Fruit fly (Drosophila melanogaster) whole organism, embryonic: ENCODE data around the gene CG15570.
A peak's percentile ranks its signal among the peaks of the same experiment; 100 is the strongest.

Experiments
- Aef1 ChIP-seq: fragments of 200-800 bp; sonication (Bioruptor generic); IDR thresholded peaks from 3 replicates; pipeline ENCODE4 v1.3.6; 2022; ENCODE audit warnings: missing biosample characterization, missing genetic modification characterization
- Antp ChIP-seq: fragments of 200-800 bp; sonication (Bioruptor generic); optimal IDR thresholded peaks from 3 replicates; lab custom pipeline; 2016; ENCODE audit warnings: missing biosample characterization, missing genetic modification characterization
- Atf-2 ChIP-seq: fragments of 200-800 bp; sonication (Bioruptor generic); optimal IDR thresholded peaks from 2 replicates; lab custom pipeline; 2016; ENCODE audit warnings: missing biosample characterization, missing genetic modification characterization
- CG13287 ChIP-seq: fragments of 200-800 bp; sonication (Bioruptor generic); IDR thresholded peaks from 2 replicates; pipeline ENCODE4 v1.3.6; 2022; ENCODE audit warnings: missing biosample characterization, missing genetic modification characterization; ENCODE audit not compliant: partially characterized antibody
- CG17361 ChIP-seq: fragments of 200-800 bp; sonication (Bioruptor generic); IDR thresholded peaks from 3 replicates; pipeline ENCODE4 v1.3.6; 2022; ENCODE audit warnings: missing biosample characterization, missing genetic modification characterization
- CG17802 ChIP-seq: fragments of 200-800 bp; sonication (Bioruptor generic); optimal IDR thresholded peaks from 2 replicates; lab custom pipeline; 2018; ENCODE audit warnings: missing biosample characterization, mild to moderate bottlenecking, missing genetic modification characterization, moderate library complexity
- CG18619 ChIP-seq: fragments of 200-800 bp; sonication (Bioruptor generic); optimal IDR thresholded peaks from 3 replicates; lab custom pipeline; 2017; ENCODE audit warnings: missing biosample characterization, mild to moderate bottlenecking, missing genetic modification characterization
- CG2120 ChIP-seq: fragments of 200-800 bp; sonication (Bioruptor generic); optimal IDR thresholded peaks from 3 replicates; lab custom pipeline; 2016; ENCODE audit warnings: missing biosample characterization, missing genetic modification characterization
- CG30020 ChIP-seq: fragments of 200-800 bp; optimal IDR thresholded peaks from 2 replicates; lab custom pipeline; 2019; ENCODE audit warnings: missing biosample characterization, mild to moderate bottlenecking, missing genetic modification characterization, moderate library complexity
- CG30431 ChIP-seq: fragments of 200-800 bp; sonication (Bioruptor generic); optimal IDR thresholded peaks from 2 replicates; lab custom pipeline; 2017; ENCODE audit warnings: missing biosample characterization, missing genetic modification characterization
- CG3163 ChIP-seq: fragments of 200-800 bp; sonication (Bioruptor generic); optimal IDR thresholded peaks from 3 replicates; lab custom pipeline; 2016; ENCODE audit warnings: missing biosample characterization, missing genetic modification characterization
- CG4424 ChIP-seq: fragments of 200-800 bp; sonication (Bioruptor generic); optimal IDR thresholded peaks from 3 replicates; lab custom pipeline; 2016; ENCODE audit warnings: missing biosample characterization, missing genetic modification characterization
- CG4820 ChIP-seq: fragments of 200-800 bp; sonication (Bioruptor generic); optimal IDR thresholded peaks from 3 replicates; lab custom pipeline; 2016; ENCODE audit warnings: missing biosample characterization, missing genetic modification characterization
- CG5245 ChIP-seq: fragments of 200-800 bp; sonication (Bioruptor generic); optimal IDR thresholded peaks from 3 replicates; lab custom pipeline; 2016; ENCODE audit warnings: missing biosample characterization, missing genetic modification characterization
- CG7556 ChIP-seq: fragments of 200-800 bp; sonication (Bioruptor generic); optimal IDR thresholded peaks from 2 replicates; lab custom pipeline; 2017; ENCODE audit warnings: missing biosample characterization, mild to moderate bottlenecking, missing genetic modification characterization
- CG7786 ChIP-seq: fragments of 200-800 bp; sonication (Bioruptor generic); optimal IDR thresholded peaks from 2 replicates; lab custom pipeline; 2016; ENCODE audit warnings: missing biosample characterization, missing genetic modification characterization
- CG7963 ChIP-seq: fragments of 200-800 bp; sonication (Bioruptor generic); IDR thresholded peaks from 3 replicates; pipeline ENCODE4 v1.3.6; 2022; ENCODE audit warnings: missing biosample characterization, missing genetic modification characterization; ENCODE audit not compliant: partially characterized antibody
- CG7987 ChIP-seq: fragments of 200-800 bp; sonication (Bioruptor generic); optimal IDR thresholded peaks from 2 replicates; lab custom pipeline; 2018; ENCODE audit warnings: missing biosample characterization, mild to moderate bottlenecking, missing genetic modification characterization, moderate library complexity
- CG9932 ChIP-seq: fragments of 200-800 bp; sonication (Bioruptor generic); IDR thresholded peaks from 2 replicates; pipeline ENCODE4 v1.3.6; 2022; ENCODE audit warnings: missing biosample characterization, missing genetic modification characterization
- Dip2 ChIP-seq: fragments of 200-800 bp; sonication (Bioruptor generic); IDR thresholded peaks from 2 replicates; pipeline ENCODE4 v1.3.6; 2022; ENCODE audit warnings: missing biosample characterization, missing genetic modification characterization
- Doc3 ChIP-seq: fragments of 200-800 bp; sonication (Bioruptor generic); IDR thresholded peaks from 3 replicates; pipeline ENCODE4 v1.3.6; 2022; ENCODE audit warnings: missing biosample characterization, missing genetic modification characterization; ENCODE audit not compliant: partially characterized antibody
- Elba2 ChIP-seq: fragments of 200-800 bp; sonication (Bioruptor generic); optimal IDR thresholded peaks from 3 replicates; lab custom pipeline; 2016; ENCODE audit warnings: missing biosample characterization, missing genetic modification characterization
- Ets97D ChIP-seq: fragments of 200-800 bp; sonication (Bioruptor generic); optimal IDR thresholded peaks from 3 replicates; lab custom pipeline; 2016; ENCODE audit warnings: missing biosample characterization, missing genetic modification characterization
- Hr3 ChIP-seq: fragments of 200-800 bp; sonication (Bioruptor generic); optimal IDR thresholded peaks from 3 replicates; lab custom pipeline; 2016; ENCODE audit warnings: missing biosample characterization, missing genetic modification characterization
- Jarid2 ChIP-seq: fragments of 200-800 bp; sonication (Bioruptor generic); optimal IDR thresholded peaks from 3 replicates; lab custom pipeline; 2017; ENCODE audit warnings: mild to moderate bottlenecking, missing biosample characterization, missing genetic modification reagents, missing genetic modification characterization
- Med ChIP-seq: fragments of 200-800 bp; sonication (Bioruptor generic); peaks from one replicate; lab custom pipeline; 2016; ENCODE audit warnings: missing biosample characterization, missing genetic modification characterization, mild to moderate bottlenecking, inconsistent platforms, moderate library complexity
- Mes4 ChIP-seq: fragments of 200-800 bp; sonication (Bioruptor generic); optimal IDR thresholded peaks from 2 replicates; lab custom pipeline; 2016; ENCODE audit warnings: missing biosample characterization, missing genetic modification characterization
- Opbp ChIP-seq: fragments of 200-800 bp; sonication (Bioruptor generic); IDR thresholded peaks from 3 replicates; pipeline ENCODE4 v1.3.6; 2022; ENCODE audit warnings: missing biosample characterization, missing genetic modification characterization; ENCODE audit not compliant: partially characterized antibody
- Poxn ChIP-seq: fragments of 200-800 bp; sonication (Bioruptor generic); IDR thresholded peaks from 2 replicates; pipeline ENCODE4 v1.3.6; 2022; ENCODE audit warnings: missing biosample characterization, missing genetic modification characterization
- Ssrp ChIP-seq: fragments of 200-800 bp; sonication (Bioruptor generic); optimal IDR thresholded peaks from 2 replicates; lab custom pipeline; 2018; ENCODE audit warnings: missing biosample characterization, mild to moderate bottlenecking, missing genetic modification characterization, moderate library complexity
- Stat92E ChIP-seq, 3 experiments: fragments of >200 bp in 2 of 3; fragments of 200-800 bp in 1 of 3; sonication (Bioruptor generic) in 1 of 3; optimal IDR thresholded peaks; 2 replicates each; lab custom pipeline; 2017 to 2019; ENCODE audit warnings: missing biosample characterization in 3 of 3, missing genetic modification characterization in 3 of 3, mild to moderate bottlenecking in 1 of 3, moderate library complexity in 1 of 3
- Tbp ChIP-seq: fragments of >200 bp; optimal IDR thresholded peaks from 2 replicates; lab custom pipeline; 2018; ENCODE audit warnings: missing biosample characterization, missing genetic modification characterization
- bigmax ChIP-seq: fragments of 200-800 bp; sonication (Bioruptor generic); optimal IDR thresholded peaks from 2 replicates; lab custom pipeline; 2018; ENCODE audit warnings: missing biosample characterization, mild to moderate bottlenecking, missing genetic modification characterization
- crp ChIP-seq, 2 experiments: fragments of 200-800 bp; sonication (Bioruptor generic); optimal IDR thresholded peaks; 2 replicates in 1 of 2; 3 replicates in 1 of 2; lab custom pipeline; 2017; ENCODE audit warnings: missing biosample characterization in 2 of 2, missing genetic modification characterization in 2 of 2, mild to moderate bottlenecking in 1 of 2, moderate library complexity in 1 of 2
- cwo ChIP-seq: fragments of 200-800 bp; sonication (Bioruptor generic); optimal IDR thresholded peaks from 3 replicates; lab custom pipeline; 2017; ENCODE audit warnings: missing biosample characterization, missing genetic modification characterization, mild to moderate bottlenecking, moderate library complexity, missing genetic modification reagents
- dmrt11E ChIP-seq: fragments of 200-800 bp; sonication (Bioruptor generic); optimal IDR thresholded peaks from 3 replicates; lab custom pipeline; 2018; ENCODE audit warnings: missing biosample characterization, mild to moderate bottlenecking, missing genetic modification characterization, moderate library complexity
- emc ChIP-seq: fragments of 200-800 bp; sonication (Bioruptor generic); optimal IDR thresholded peaks from 2 replicates; lab custom pipeline; 2016; ENCODE audit warnings: missing biosample characterization, missing genetic modification characterization
- ftz-f1 ChIP-seq: fragments of 200-800 bp; sonication (Bioruptor generic); optimal IDR thresholded peaks from 2 replicates; lab custom pipeline; 2016; ENCODE audit warnings: missing biosample characterization, missing genetic modification characterization
- gem ChIP-seq: fragments of 200-800 bp; sonication (Bioruptor generic); optimal IDR thresholded peaks from 2 replicates; lab custom pipeline; 2019; ENCODE audit warnings: missing biosample characterization, mild to moderate bottlenecking, missing genetic modification characterization, moderate library complexity
- grn ChIP-seq: fragments of 200-800 bp; sonication (Bioruptor generic); optimal IDR thresholded peaks from 3 replicates; lab custom pipeline; 2017; ENCODE audit warnings: missing biosample characterization, missing genetic modification characterization
- ham ChIP-seq: fragments of 200-800 bp; sonication (Bioruptor generic); IDR thresholded peaks from 2 replicates; pipeline ENCODE4 v1.3.6; 2022; ENCODE audit warnings: missing biosample characterization, missing genetic modification characterization
- ind ChIP-seq: fragments of 200-800 bp; sonication (Bioruptor generic); optimal IDR thresholded peaks from 3 replicates; lab custom pipeline; 2016; ENCODE audit warnings: missing biosample characterization, missing genetic modification characterization
- insv ChIP-seq, 2 experiments: fragments of 200-800 bp; sonication (Bioruptor generic); optimal IDR thresholded peaks; 3 replicates each; lab custom pipeline; 2016 to 2018; ENCODE audit warnings: missing biosample characterization in 2 of 2, missing genetic modification characterization in 2 of 2
- inv ChIP-seq: fragments of 200-800 bp; sonication (Bioruptor generic); IDR thresholded peaks from 2 replicates; pipeline ENCODE4 v1.3.6; 2022; ENCODE audit warnings: missing biosample characterization, missing genetic modification characterization; ENCODE audit not compliant: partially characterized antibody
- nom ChIP-seq: fragments of 200-800 bp; sonication (Bioruptor generic); optimal IDR thresholded peaks from 2 replicates; lab custom pipeline; 2017; ENCODE audit warnings: missing biosample characterization, missing genetic modification characterization, mild to moderate bottlenecking, moderate library complexity, missing genetic modification reagents
- sens-2 ChIP-seq: fragments of 200-800 bp; sonication (Bioruptor generic); IDR thresholded peaks from 2 replicates; pipeline ENCODE4 v1.3.6; 2022; ENCODE audit warnings: missing biosample characterization, missing genetic modification characterization
- sim ChIP-seq: fragments of 200-800 bp; sonication (Bioruptor generic); IDR thresholded peaks from 2 replicates; pipeline ENCODE4 v1.3.6; 2022; ENCODE audit warnings: missing biosample characterization, missing genetic modification characterization
- sqz ChIP-seq: fragments of 200-800 bp; sonication (Bioruptor generic); optimal IDR thresholded peaks from 3 replicates; lab custom pipeline; 2018; ENCODE audit warnings: missing biosample characterization, mild to moderate bottlenecking, missing genetic modification characterization
- stwl ChIP-seq: fragments of 200-800 bp; sonication (Bioruptor generic); optimal IDR thresholded peaks from 3 replicates; lab custom pipeline; 2018; ENCODE audit warnings: missing biosample characterization, mild to moderate bottlenecking, missing genetic modification characterization, moderate library complexity
- unc-4 ChIP-seq: fragments of 200-800 bp; sonication (Bioruptor generic); IDR thresholded peaks from 2 replicates; pipeline ENCODE4 v1.3.6; 2022; ENCODE audit warnings: missing biosample characterization, missing genetic modification characterization; ENCODE audit not compliant: partially characterized antibody

The CG15570 gene

dm6 chrX:4202235-4202794 lies 15.7 kb upstream of the CG15570 start (continued):
- TF ChIP-seq CG7556 (peak; percentile 43), nom (GFP tag; lab: Kevin White, UChicago) (no peak), Med (peak; percentile 88), CG5245 (no peak), CG17802 (tag; lab: Kevin White, UChicago) (no peak), CG7963 (GFP tag; lab: Robert Waterston, UW) (no peak), Doc3 (GFP tag; lab: Robert Waterston, UW) (no peak), Dip2 (no peak), insv (GFP tag; optimal IDR thresholded peaks at IDR 0.05; lab: Kevin White, UChicago) (no peak), CG4424 (GFP tag; lab: Kevin White, UChicago) (no peak), cwo (GFP tag; lab: Kevin White, UChicago) (peak; percentile 38), Atf-2 (GFP tag; lab: Kevin White, UChicago) (no peak), CG7987 (GFP tag; lab: Kevin White, UChicago) (peak; percentile 78), Tbp (GFP tag; lab: Kevin White, UChicago) (no peak), CG30431 (GFP tag; lab: Kevin White, UChicago) (no peak), CG2120 (GFP tag; lab: Kevin White, UChicago) (no peak), gem (tag; lab: Kevin White, UChicago) (peak; percentile 49), CG13287 (no peak), grn (GFP tag; lab: Kevin White, UChicago) (peak; percentile 72), Ets97D (GFP tag; lab: Kevin White, UChicago) (no peak), Jarid2 (GFP tag; lab: Kevin White, UChicago) (peak; percentile 8), CG17361 (0 out of 3 replicates have a peak, but pooled peaks have one; percentile 27), Aef1 (GFP tag; lab: Robert Waterston, UW) (no peak), Mes4 (GFP tag; lab: Kevin White, UChicago) (no peak), unc-4 (GFP tag; lab: Robert Waterston, UW) (no peak), emc (GFP tag; lab: Kevin White, UChicago) (no peak), ftz-f1 (GFP tag; lab: Kevin White, UChicago) (no peak), CG3163 (no peak), Elba2 (no peak), CG9932 (GFP tag; lab: Robert Waterston, UW) (no peak), sens-2 (GFP tag; lab: Robert Waterston, UW) (no peak), ind (GFP tag; lab: Kevin White, UChicago) (no peak), Ssrp (tag; lab: Kevin White, UChicago) (no peak), sqz (GFP tag; lab: Kevin White, UChicago) (peak; percentile 59), bigmax (no peak), ham (GFP tag; lab: Robert Waterston, UW) (no peak), sim (GFP tag; lab: Robert Waterston, UW) (no peak), CG7786 (GFP tag; lab: Kevin White, UChicago) (no peak), CG18619 (peak; percentile 52), Poxn (GFP tag; lab: Robert Waterston, UW) (no peak), dmrt11E (tag; lab: Kevin White, UChicago) (peak; percentile 45), Stat92E (GFP tag; optimal IDR thresholded peaks at IDR 0.05; lab: Kevin White, UChicago) (no peak), Antp (GFP tag; lab: Kevin White, UChicago) (no peak), CG30020 (tag; lab: Kevin White, UChicago) (no peak), Opbp (GFP tag; lab: Robert Waterston, UW) (no peak), stwl (peak; percentile 8), Hr3 (no peak), inv (GFP tag; lab: Robert Waterston, UW) (no peak), CG4820 (GFP tag; lab: Kevin White, UChicago) (no peak), crp (GFP tag; optimal IDR thresholded peaks at IDR 0.05; lab: Kevin White, UChicago) (no peak)
